Fruit fly (Drosophila melanogaster) ovary, adult (tissue): ENCODE measurements around the gene m-cup.

Experiments
- CG17801 ChIP-seq: fragments of 200-800 bp; optimal IDR thresholded peaks from 2 replicates; lab custom pipeline; 2019; ENCODE audit warnings: missing biosample characterization, mild to moderate bottlenecking, missing genetic modification characterization, moderate library complexity; ENCODE audit not compliant: partially characterized antibody

The m-cup gene

DNA sequence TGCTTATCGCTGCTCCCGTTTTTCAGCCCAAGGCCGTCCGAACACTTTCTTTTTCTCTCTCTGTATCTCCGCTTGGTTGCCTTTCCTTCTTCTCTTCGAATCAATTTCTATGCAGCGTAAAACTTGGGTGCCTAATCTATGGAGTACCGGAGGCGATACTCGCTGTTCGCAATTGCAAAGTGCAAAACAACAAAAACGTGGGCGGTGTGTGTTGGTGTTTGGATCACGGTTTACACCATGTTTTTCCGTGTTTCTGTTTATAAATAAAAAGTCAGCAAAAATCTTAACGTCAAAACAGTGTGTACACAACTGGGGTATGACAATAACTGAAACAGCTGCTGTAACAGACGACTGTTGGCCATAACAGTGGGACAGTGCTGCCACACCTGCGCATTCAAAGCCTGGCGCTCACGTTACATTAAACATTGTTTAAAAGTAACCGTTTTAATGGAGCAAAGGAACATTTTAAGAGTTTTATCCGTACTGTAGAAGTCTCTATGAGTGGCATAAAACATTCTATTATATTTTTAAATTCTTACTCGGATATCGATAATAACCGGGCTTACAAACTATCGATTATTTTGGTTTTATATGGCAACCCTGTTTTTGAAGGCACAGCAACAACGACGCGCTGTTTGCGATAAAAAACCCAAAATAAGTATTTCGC lies at the start of gene m-cup, which contains the start of gene Det:
Gene m-cup, minus strand, starts transcription at position 333 of the 667 bp plus-strand sequence.
Gene Det, plus strand, starts transcription at position 588 of the 667 bp plus-strand sequence.
- TF ChIP-seq CG17801 (GFP tag; lab: Kevin White, UChicago) = peak; percentile 44

DNA sequence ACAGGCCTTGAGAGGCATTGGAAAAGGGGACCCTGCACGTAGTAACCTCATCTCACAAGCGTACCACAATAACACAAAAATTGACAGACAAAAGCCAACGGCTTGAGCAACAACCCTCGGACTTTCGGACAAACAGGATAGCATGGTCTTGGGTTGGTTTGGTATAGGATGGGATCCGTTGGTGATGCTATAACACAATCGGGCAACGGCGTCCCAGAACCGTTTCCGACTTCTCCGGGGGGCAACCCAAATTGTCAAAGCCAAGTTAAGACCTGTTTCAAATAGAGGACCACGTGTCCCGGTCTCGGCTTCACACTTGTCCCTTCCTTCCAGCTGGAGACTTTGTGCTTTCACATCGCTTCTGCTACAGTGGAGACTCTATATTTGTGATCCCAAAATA lies 48.4 kb upstream of the m-cup start:
- TF ChIP-seq CG17801 (GFP tag; lab: Kevin White, UChicago) = no peak

DNA sequence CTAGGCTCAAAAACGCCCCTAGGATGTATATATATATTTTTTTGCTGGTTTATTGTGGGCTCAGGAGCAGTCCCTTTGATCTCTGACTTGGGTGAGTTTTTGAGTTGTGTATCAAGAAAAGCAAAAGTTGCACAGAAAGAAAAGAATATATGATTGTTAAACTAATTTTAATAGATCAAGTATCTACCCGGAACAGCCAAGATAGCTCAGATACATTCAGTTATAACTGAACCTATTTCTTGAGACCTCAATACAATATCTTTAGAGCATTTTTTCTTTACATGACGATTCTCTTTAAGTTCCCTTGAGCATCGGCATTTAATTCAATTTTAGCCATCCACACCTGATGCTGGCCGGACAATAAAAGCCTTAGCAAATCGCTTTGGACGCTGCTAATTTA lies 44.4 kb upstream of the m-cup start:
- TF ChIP-seq CG17801 (GFP tag; lab: Kevin White, UChicago) = no peak

DNA sequence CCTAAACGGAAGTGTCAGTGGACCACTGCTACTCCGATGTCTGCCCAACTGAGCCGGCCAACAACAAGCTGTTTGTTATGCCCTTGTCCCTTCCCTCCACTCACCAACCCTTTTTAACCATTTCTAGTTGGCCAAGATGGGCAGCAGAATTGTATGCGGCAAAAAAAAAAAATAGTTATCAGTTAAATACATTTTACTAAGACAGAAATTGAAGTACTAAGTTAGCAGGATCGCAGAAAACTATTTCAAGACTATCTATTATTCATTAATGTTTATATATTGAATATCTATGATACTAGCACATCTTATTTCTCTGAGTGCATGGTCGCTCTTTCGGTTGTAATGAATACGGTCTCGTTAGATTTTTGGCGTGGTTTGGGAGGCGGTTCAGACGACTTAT lies 42.8 kb upstream of the m-cup start:
- TF ChIP-seq CG17801 (GFP tag; lab: Kevin White, UChicago) = no peak

DNA sequence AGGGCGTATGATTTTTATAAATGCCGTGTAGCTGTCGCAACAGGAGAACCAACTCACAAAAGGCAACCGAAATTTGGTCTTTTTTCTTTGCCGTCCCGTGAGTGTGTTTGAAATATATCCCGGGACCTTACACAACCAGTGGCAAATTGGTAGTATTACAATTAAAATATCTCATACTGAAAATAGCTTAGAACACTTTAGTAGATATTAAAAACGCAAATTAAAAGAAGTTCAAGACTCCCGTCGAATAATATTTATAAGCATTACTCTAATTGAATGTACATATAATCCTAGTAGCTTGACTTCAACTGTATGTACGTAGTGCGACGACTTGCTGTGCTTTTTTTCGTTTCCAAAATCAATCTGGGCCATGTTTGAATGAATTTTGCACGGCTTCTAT lies 28.9 kb upstream of the m-cup start:
- no peak for TF ChIP-seq CG17801 (GFP tag; lab: Kevin White, UChicago)

DNA sequence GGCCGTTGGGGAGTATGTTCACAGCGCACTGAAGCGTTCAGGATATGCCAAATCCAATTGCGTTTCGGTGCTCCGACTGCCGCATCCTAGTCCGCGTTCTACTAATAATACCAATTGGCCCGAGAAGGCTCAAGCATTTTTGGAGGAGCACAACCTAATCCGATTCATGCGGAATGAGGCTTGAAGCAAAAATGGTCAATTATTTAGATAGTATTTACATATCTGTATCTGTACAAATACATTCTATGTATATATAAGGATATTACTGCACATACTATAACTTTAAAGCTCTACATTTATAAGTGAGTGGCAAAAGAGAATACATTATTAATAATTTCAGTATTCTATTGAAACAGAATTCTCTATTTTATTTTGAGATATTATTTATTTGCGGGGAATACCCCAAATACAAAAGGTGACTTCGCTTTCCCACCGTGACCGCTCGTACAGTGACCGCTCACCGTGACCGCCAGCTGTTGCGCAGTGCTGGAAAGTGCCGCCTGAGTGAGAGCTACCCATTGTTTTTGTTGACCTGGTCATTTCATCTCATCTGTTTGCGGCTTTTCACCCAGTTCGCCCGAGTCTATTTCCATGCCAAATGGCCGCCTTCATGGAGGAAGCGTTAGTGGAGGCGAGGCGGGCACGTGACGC lies 2.3 kb upstream of the m-cup start, which contains the start of gene CG5292:
Gene CG5292, plus strand, starts transcription at position 486 of the 651 bp plus-strand sequence.
- peak; percentile 27 for TF ChIP-seq CG17801 (GFP tag; lab: Kevin White, UChicago)

DNA sequence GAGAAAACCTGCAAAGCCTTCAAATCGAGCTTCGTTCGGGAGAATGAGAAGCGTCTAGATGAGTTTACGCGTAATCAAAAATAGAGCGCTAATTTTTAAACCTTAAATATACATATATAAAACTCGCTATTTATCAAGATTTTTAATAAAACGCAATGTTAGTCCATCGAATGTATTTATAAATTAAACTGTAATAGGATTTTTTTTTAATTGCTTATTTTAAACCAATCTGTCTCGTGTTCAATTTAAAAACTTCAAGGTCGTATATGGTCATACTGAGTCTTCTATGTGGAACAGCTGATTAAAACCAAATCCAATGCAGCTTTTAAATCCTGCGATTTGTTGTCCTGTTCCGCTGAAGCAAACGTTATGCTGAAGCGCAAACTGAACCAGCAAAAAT lies 1.1 kb upstream of the m-cup start, which contains the start of gene Smug:
Gene Smug, plus strand, starts transcription at position 301 of the 400 bp plus-strand sequence.
- no peak for TF ChIP-seq CG17801 (GFP tag; lab: Kevin White, UChicago)

DNA sequence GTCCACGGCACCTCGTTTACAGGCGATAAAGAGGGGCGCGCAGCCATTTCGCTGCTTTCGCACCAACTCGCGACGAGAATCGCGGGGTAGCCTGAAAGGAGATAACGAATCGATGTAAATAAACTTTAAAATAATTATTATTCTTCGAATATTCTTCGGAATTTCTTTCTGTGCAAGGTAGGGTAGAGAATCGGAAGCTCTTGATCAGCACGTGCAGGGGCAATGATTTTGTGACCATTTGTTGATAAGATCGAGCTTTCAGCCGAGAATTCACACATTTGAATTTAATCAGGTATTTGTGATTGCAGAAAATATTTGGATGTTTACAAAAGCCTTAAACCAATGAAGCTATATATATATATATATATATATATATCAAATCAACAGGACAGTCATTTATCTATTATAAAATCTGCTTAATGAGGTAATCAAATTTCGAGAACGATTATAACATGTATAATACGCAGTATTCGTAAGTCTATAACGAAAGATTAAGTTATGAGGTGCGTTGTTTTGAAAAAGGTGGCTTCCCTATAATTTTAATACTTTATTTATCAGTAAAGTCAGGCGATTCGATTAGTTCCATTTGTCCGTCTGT lies 1.5 kb downstream of the m-cup start:
- TF ChIP-seq CG17801 (GFP tag; lab: Kevin White, UChicago) = no peak

DNA sequence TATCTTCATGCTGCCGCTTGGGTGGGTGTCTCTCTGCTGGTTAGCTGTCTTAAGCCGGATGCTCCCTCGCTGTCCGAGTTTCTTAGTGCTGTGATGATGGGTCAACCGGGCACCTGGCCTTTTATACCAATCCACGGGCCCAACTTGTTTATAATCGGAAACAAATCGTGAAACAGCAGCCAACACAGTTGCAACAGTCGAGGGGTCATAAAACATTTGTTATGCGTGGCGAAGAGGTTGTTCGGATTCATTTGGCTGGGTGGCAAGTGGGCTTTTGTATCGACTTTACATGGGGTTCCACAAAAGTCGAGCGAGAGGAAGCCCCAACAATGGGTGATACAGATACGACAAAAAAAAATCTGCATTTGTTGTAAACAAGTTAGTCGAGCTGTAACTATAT lies 6.9 kb downstream of the m-cup start, which contains the start of gene TwdlW:
Gene TwdlW, minus strand, starts transcription at position 101 of the 400 bp plus-strand sequence.
- no peak for TF ChIP-seq CG17801 (GFP tag; lab: Kevin White, UChicago)

DNA sequence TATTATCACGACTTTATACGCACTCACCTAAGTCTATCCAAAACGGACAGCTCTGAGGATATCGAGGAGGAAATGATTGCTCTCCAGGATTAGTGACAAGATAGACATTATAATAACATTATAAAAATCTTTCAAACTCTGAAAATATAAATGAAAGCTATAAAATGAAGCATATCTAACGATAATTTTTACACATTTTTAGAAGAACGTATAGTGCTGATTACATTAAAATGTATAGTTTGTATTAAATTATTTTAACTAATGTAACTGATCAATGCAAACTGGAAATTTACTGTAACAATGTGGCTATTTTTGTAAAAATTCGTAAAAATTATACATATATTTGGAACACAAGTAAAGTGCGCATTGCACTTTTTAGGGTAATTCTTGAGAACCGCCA lies 10.5 kb downstream of the m-cup start, which contains the start of gene CG5265:
Gene CG5265, plus strand, starts transcription at position 301 of the 400 bp plus-strand sequence.
- no peak for TF ChIP-seq CG17801 (GFP tag; lab: Kevin White, UChicago)

DNA sequence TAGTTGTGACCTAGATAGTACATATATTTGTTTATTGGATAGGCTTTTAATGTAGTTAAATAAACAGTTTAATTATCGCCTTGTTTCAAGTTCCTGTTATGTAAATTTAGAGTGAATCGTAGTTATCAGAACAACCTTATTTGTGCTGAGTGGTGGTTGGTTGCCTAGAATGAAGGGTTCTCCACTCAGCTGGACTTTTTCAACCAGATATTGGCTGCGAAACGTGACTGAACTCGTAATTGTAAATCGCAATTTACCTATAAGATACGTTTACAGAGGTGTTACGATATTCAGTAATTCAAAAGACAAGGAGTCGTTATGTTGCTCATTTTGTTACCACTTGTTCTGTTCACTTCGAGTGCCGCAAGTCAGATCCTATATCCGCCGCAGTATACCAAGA lies 11.6 kb downstream of the m-cup start, which contains the start of gene CG5255:
Gene CG5255, plus strand, starts transcription at position 301 of the 400 bp plus-strand sequence.
- no peak for TF ChIP-seq CG17801 (GFP tag; lab: Kevin White, UChicago)

DNA sequence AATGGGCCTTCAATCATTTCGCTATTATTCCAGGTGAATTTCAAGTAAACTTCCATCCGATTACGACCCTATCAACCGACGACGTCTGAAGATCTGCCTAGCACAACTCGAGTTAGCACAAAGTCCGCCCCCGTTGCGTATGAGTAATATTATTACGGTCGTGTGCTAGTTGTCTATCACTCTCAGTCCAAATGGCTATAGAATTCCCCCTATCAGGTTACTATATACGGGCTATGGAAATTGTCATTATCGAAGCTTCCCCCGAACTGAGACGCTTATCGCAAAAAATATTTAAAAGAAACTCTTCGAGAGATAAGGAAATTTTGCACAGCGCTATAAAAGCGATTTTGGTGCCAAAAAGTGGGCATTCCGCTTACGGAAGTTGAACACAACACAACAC lies 13.5 kb downstream of the m-cup start, which contains the start of gene CG5246:
Gene CG5246, plus strand, starts transcription at position 365 of the 400 bp plus-strand sequence.
- no peak for TF ChIP-seq CG17801 (GFP tag; lab: Kevin White, UChicago)

DNA sequence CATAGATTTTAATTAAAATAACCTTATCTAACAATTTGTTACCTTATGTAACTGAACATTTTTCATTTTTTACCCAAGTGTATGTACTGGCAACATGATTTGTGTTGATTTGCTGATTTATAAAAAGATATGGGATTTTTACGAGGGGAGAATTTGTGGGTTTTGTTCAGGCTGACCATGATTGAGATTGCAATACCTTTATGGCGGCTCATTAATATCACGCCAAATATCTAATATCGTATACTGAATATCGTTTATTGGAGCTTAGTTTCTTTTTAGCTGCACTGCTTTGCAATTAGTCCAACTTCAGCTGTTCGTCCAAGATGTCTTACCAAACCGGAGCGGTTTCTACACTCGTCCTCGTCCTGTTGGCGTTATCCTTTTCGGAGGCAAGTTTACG lies 15.3 kb downstream of the m-cup start, which contains the start of gene CG31267:
Gene CG31267, plus strand, starts transcription at position 301 of the 400 bp plus-strand sequence.
- no peak for TF ChIP-seq CG17801 (GFP tag; lab: Kevin White, UChicago)

DNA sequence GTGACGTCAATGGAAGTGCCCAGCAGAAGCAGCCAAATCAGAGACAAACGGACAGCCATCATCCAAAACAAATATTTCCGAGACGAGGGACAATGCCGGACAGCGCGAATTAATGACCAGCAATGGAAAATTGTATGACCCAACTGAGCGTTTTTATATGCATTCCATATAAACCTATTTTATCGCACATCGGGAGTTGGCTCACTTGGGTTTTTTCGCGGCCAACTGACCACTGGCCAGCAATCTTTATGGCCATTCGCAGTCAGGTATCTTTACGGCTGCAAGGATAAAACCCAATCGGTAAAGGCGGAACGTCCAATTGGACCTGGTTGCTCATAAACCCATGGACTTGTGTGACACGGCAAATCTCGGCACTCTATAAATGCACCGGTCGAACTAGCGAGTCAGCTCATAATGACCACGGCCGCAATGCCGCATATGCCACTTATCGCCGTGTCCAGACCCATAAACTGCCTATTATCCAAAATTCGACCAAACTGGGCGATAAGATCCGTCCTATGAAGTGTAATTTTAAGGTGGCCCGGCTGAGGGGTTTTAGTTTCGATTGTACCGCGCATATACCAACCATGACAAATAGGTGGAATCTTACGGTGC lies 17.0 kb downstream of the m-cup start, which contains the start of the genes CG4053 and CG31266:
Gene CG4053, minus strand, starts transcription at position 101 of the 615 bp plus-strand sequence.
Gene CG31266, plus strand, starts transcription at position 565 of the 615 bp plus-strand sequence.
- TF ChIP-seq CG17801 (GFP tag; lab: Kevin White, UChicago) = no peak
